Fruit fly (Drosophila melanogaster) whole organism, embryonic: ENCODE data around the gene CG42535.

Experiments used
- Adf1 ChIP-seq: fragments of 200-800 bp; sonication (Bioruptor generic); IDR thresholded peaks from 2 replicates; pipeline ENCODE4 v1.3.6; 2022; ENCODE audit warnings: missing biosample characterization, missing genetic modification characterization
- Atf3 ChIP-seq: fragments of 200-800 bp; sonication (Bioruptor generic); optimal IDR thresholded peaks from 3 replicates; lab custom pipeline; 2016; ENCODE audit warnings: missing biosample characterization, missing genetic modification characterization
- B-H2 ChIP-seq: fragments of 200-800 bp; sonication (Bioruptor generic); optimal IDR thresholded peaks from 2 replicates; lab custom pipeline; 2018; ENCODE audit warnings: missing biosample characterization, mild to moderate bottlenecking, missing genetic modification characterization
- Bdp1 ChIP-seq: fragments of 200-800 bp; sonication (Bioruptor generic); optimal IDR thresholded peaks from 3 replicates; lab custom pipeline; 2016; ENCODE audit warnings: missing biosample characterization, missing genetic modification characterization
- CG10543 ChIP-seq: fragments of 200-800 bp; sonication (Bioruptor generic); optimal IDR thresholded peaks from 3 replicates; lab custom pipeline; 2017; ENCODE audit warnings: missing biosample characterization, mild to moderate bottlenecking, missing genetic modification characterization, moderate library complexity
- CG10654 ChIP-seq: fragments of 200-800 bp; sonication (Bioruptor generic); optimal IDR thresholded peaks from 2 replicates; lab custom pipeline; 2016; ENCODE audit warnings: missing biosample characterization, missing genetic modification characterization
- CG11560 ChIP-seq: fragments of 200-800 bp; sonication (Bioruptor generic); IDR thresholded peaks from 3 replicates; pipeline ENCODE4 v1.3.6; 2022; ENCODE audit warnings: missing biosample characterization, missing genetic modification characterization
- CG12071 ChIP-seq: fragments of 200-800 bp; sonication (Bioruptor generic); optimal IDR thresholded peaks from 3 replicates; lab custom pipeline; 2018; ENCODE audit warnings: missing biosample characterization, mild to moderate bottlenecking, missing genetic modification characterization
- CG12769 ChIP-seq: fragments of 200-800 bp; sonication (Bioruptor generic); optimal IDR thresholded peaks from 2 replicates; lab custom pipeline; 2019; ENCODE audit warnings: missing biosample characterization, mild to moderate bottlenecking, missing genetic modification characterization, moderate library complexity
- CG14860 ChIP-seq: fragments of 200-800 bp; sonication (Bioruptor generic); IDR thresholded peaks from 3 replicates; pipeline ENCODE4 v1.3.6; 2022; ENCODE audit warnings: missing biosample characterization, missing genetic modification characterization; ENCODE audit not compliant: partially characterized antibody
- CG15479 ChIP-seq: fragments of 200-800 bp; sonication (Bioruptor generic); optimal IDR thresholded peaks from 3 replicates; lab custom pipeline; 2019; ENCODE audit warnings: missing biosample characterization, mild to moderate bottlenecking, missing genetic modification characterization, moderate library complexity
- CG1647 ChIP-seq: fragments of 200-800 bp; sonication (Bioruptor generic); optimal IDR thresholded peaks from 3 replicates; lab custom pipeline; 2016; ENCODE audit warnings: missing biosample characterization, missing genetic modification characterization
- CG1832 ChIP-seq: fragments of 200-800 bp; sonication (Bioruptor generic); optimal IDR thresholded peaks from 2 replicates; lab custom pipeline; 2017; ENCODE audit warnings: missing biosample characterization, mild to moderate bottlenecking, missing genetic modification characterization, inconsistent platforms
- CG31388 ChIP-seq: fragments of 200-800 bp; sonication (Bioruptor generic); optimal IDR thresholded peaks from 2 replicates; lab custom pipeline; 2016; ENCODE audit warnings: missing biosample characterization, missing genetic modification characterization
- CG33557 ChIP-seq: fragments of 200-800 bp; sonication (Bioruptor generic); optimal IDR thresholded peaks from 2 replicates; lab custom pipeline; 2019; ENCODE audit warnings: missing biosample characterization, mild to moderate bottlenecking, missing genetic modification characterization, moderate library complexity
- CG34422 ChIP-seq: fragments of 200-800 bp; sonication (Bioruptor generic); IDR thresholded peaks from 3 replicates; pipeline ENCODE4 v1.3.6; 2022; ENCODE audit warnings: missing biosample characterization, missing genetic modification characterization
- CG3847 ChIP-seq: fragments of 200-800 bp; sonication (Bioruptor generic); IDR thresholded peaks from 2 replicates; pipeline ENCODE4 v1.3.6; 2022; ENCODE audit warnings: missing biosample characterization, missing genetic modification characterization
- CG4820 ChIP-seq: fragments of 200-800 bp; sonication (Bioruptor generic); optimal IDR thresholded peaks from 3 replicates; lab custom pipeline; 2016; ENCODE audit warnings: missing biosample characterization, missing genetic modification characterization
- CG7928 ChIP-seq: fragments of 200-800 bp; sonication (Bioruptor generic); optimal IDR thresholded peaks from 2 replicates; lab custom pipeline; 2017; ENCODE audit warnings: missing biosample characterization, mild to moderate bottlenecking, missing genetic modification characterization
- CrebB ChIP-seq: fragments of 200-800 bp; sonication (Bioruptor generic); optimal IDR thresholded peaks from 3 replicates; lab custom pipeline; 2018; ENCODE audit warnings: missing biosample characterization, mild to moderate bottlenecking, missing genetic modification characterization
- Ets97D ChIP-seq: fragments of 200-800 bp; sonication (Bioruptor generic); optimal IDR thresholded peaks from 3 replicates; lab custom pipeline; 2016; ENCODE audit warnings: missing biosample characterization, missing genetic modification characterization
- Mrtf ChIP-seq: fragments of 200-800 bp; sonication (Bioruptor generic); IDR thresholded peaks from 3 replicates; pipeline ENCODE4 v1.3.6; 2022; ENCODE audit warnings: missing biosample characterization, missing genetic modification characterization
- Nf-YA ChIP-seq: fragments of 200-800 bp; sonication (Bioruptor generic); IDR thresholded peaks from 2 replicates; pipeline ENCODE4 v1.3.6; 2022; ENCODE audit warnings: missing biosample characterization, missing genetic modification characterization
- Nf-YC ChIP-seq: fragments of 200-800 bp; optimal IDR thresholded peaks from 3 replicates; lab custom pipeline; 2019; ENCODE audit warnings: missing biosample characterization, mild to moderate bottlenecking, missing genetic modification characterization, moderate library complexity
- Spps ChIP-seq: fragments of 200-800 bp; sonication (Bioruptor generic); optimal IDR thresholded peaks from 2 replicates; lab custom pipeline; 2018; ENCODE audit warnings: missing biosample characterization, mild to moderate bottlenecking, missing genetic modification characterization
- al ChIP-seq: fragments of 200-800 bp; sonication (Bioruptor generic); IDR thresholded peaks from 2 replicates; pipeline ENCODE4 v1.3.6; 2022; ENCODE audit warnings: missing biosample characterization, missing genetic modification characterization
- ase ChIP-seq: fragments of 200-800 bp; sonication (Bioruptor generic); IDR thresholded peaks from 3 replicates; pipeline ENCODE4 v1.3.6; 2022; ENCODE audit warnings: missing biosample characterization, missing genetic modification characterization
- bbx ChIP-seq: fragments of 200-800 bp; sonication (Bioruptor generic); IDR thresholded peaks from 2 replicates; pipeline ENCODE4 v1.3.6; 2022; ENCODE audit warnings: missing biosample characterization, missing genetic modification characterization; ENCODE audit not compliant: partially characterized antibody
- chn ChIP-seq: fragments of 200-800 bp; sonication (Bioruptor generic); optimal IDR thresholded peaks from 2 replicates; lab custom pipeline; 2016; ENCODE audit warnings: missing biosample characterization, missing genetic modification characterization
- crc ChIP-seq: fragments of 200-800 bp; sonication (Bioruptor generic); optimal IDR thresholded peaks from 2 replicates; lab custom pipeline; 2016; ENCODE audit warnings: missing biosample characterization, missing genetic modification characterization
- danr ChIP-seq: fragments of 200-800 bp; sonication (Bioruptor generic); IDR thresholded peaks from 2 replicates; pipeline ENCODE4 v1.3.6; 2022; ENCODE audit warnings: missing biosample characterization, missing genetic modification characterization
- dimm ChIP-seq: fragments of 200-800 bp; sonication (Bioruptor generic); IDR thresholded peaks from 2 replicates; pipeline ENCODE4 v1.3.6; 2022; ENCODE audit warnings: missing biosample characterization, missing genetic modification characterization
- dm ChIP-seq: fragments of 200-800 bp; sonication (Bioruptor generic); optimal IDR thresholded peaks from 3 replicates; lab custom pipeline; 2016; ENCODE audit warnings: missing biosample characterization, missing genetic modification characterization
- gce ChIP-seq: fragments of 200-800 bp; sonication (Bioruptor generic); IDR thresholded peaks from 3 replicates; pipeline ENCODE4 v1.3.6; 2022; ENCODE audit warnings: missing biosample characterization, missing genetic modification characterization
- hth ChIP-seq: fragments of >200 bp; optimal IDR thresholded peaks from 2 replicates; lab custom pipeline; 2017; ENCODE audit warnings: inconsistent platforms
- oc ChIP-seq: fragments of 200-800 bp; sonication (Bioruptor generic); optimal IDR thresholded peaks from 2 replicates; lab custom pipeline; 2018; ENCODE audit warnings: missing biosample characterization, mild to moderate bottlenecking, missing genetic modification characterization, moderate library complexity
- psq ChIP-seq: fragments of 200-800 bp; sonication (Bioruptor generic); optimal IDR thresholded peaks from 2 replicates; lab custom pipeline; 2017; ENCODE audit warnings: missing biosample characterization, missing genetic modification characterization
- rib ChIP-seq: fragments of 200-800 bp; sonication (Bioruptor generic); IDR thresholded peaks from 2 replicates; pipeline ENCODE4 v1.3.6; 2022; ENCODE audit warnings: missing biosample characterization, missing genetic modification characterization
- scrt ChIP-seq: fragments of 200-800 bp; sonication (Bioruptor generic); optimal IDR thresholded peaks from 2 replicates; lab custom pipeline; 2018; ENCODE audit warnings: missing biosample characterization, mild to moderate bottlenecking, missing genetic modification characterization, moderate library complexity
- seq ChIP-seq: fragments of 200-800 bp; sonication (Bioruptor generic); IDR thresholded peaks from 2 replicates; pipeline ENCODE4 v1.3.6; 2022; ENCODE audit warnings: missing biosample characterization, missing genetic modification characterization
- sima ChIP-seq: fragments of 200-800 bp; sonication (Bioruptor generic); optimal IDR thresholded peaks from 2 replicates; lab custom pipeline; 2016; ENCODE audit warnings: missing biosample characterization, missing genetic modification characterization
- slp2 ChIP-seq: fragments of 200-800 bp; sonication (Bioruptor generic); optimal IDR thresholded peaks from 2 replicates; lab custom pipeline; 2016; ENCODE audit warnings: missing biosample characterization, missing genetic modification characterization
- sna ChIP-seq: fragments of 200-800 bp; sonication (Bioruptor generic); IDR thresholded peaks from 2 replicates; pipeline ENCODE4 v1.3.6; 2022; ENCODE audit warnings: missing biosample characterization, missing genetic modification characterization; ENCODE audit not compliant: partially characterized antibody
- ssp ChIP-seq: fragments of 200-800 bp; sonication (Bioruptor generic); IDR thresholded peaks from 2 replicates; pipeline ENCODE4 v1.3.6; 2022; ENCODE audit warnings: missing biosample characterization, missing genetic modification characterization
- tap ChIP-seq: fragments of 200-800 bp; optimal IDR thresholded peaks from 3 replicates; lab custom pipeline; 2019; ENCODE audit warnings: missing biosample characterization, mild to moderate bottlenecking, missing genetic modification characterization, moderate library complexity
- vnd ChIP-seq: fragments of 200-800 bp; sonication (Bioruptor generic); IDR thresholded peaks from 3 replicates; pipeline ENCODE4 v1.3.6; 2022; ENCODE audit warnings: missing biosample characterization, missing genetic modification characterization; ENCODE audit not compliant: partially characterized antibody
- wdn ChIP-seq: fragments of 200-800 bp; sonication (Bioruptor generic); IDR thresholded peaks from 2 replicates; pipeline ENCODE4 v1.3.6; 2022; ENCODE audit warnings: missing biosample characterization, missing genetic modification characterization
- wor ChIP-seq: fragments of 200-800 bp; sonication (Bioruptor generic); IDR thresholded peaks from 2 replicates; pipeline ENCODE4 v1.3.6; 2022; ENCODE audit warnings: missing biosample characterization, missing genetic modification characterization
- zf30C ChIP-seq: fragments of 200-800 bp; sonication (Bioruptor generic); optimal IDR thresholded peaks from 3 replicates; lab custom pipeline; 2018; ENCODE audit warnings: missing biosample characterization, mild to moderate bottlenecking, missing genetic modification characterization

The CG42535 gene

dm6 chr3L:10666511-10667003, 35.8 kb upstream of the CG42535 start (continued):
- no peak for TF ChIP-seq tap
- no peak for TF ChIP-seq Mrtf (GFP tag; lab: Robert Waterston, UW)
- TF ChIP-seq CG15479 (GFP tag; lab: Kevin White, UChicago), result peak; percentile 12
- TF ChIP-seq bbx (GFP tag; lab: Robert Waterston, UW), result no peak
- no peak for TF ChIP-seq dimm (GFP tag; lab: Robert Waterston, UW)

- TF ChIP-seq wdn (GFP tag; lab: Robert Waterston, UW) (peak; percentile 57; the same call in 1 of the 2 replicates), chn (GFP tag; lab: Kevin White, UChicago) (peak; percentile 89), ssp (GFP tag; lab: Robert Waterston, UW) (peak; percentile 78), sna (GFP tag; lab: Robert Waterston, UW) (no peak), CG1832 (GFP tag; lab: Kevin White, UChicago) (no peak), hth (lab: Kevin White, UChicago) (no peak), CrebB (peak; percentile 96), seq (GFP tag; lab: Robert Waterston, UW) (peak; percentile 96), dm (GFP tag; lab: Kevin White, UChicago) (peak; percentile 71), CG34422 (GFP tag; lab: Robert Waterston, UW) (peak; percentile 89), CG14860 (GFP tag; lab: Robert Waterston, UW) (no peak), CG4820 (GFP tag; lab: Kevin White, UChicago) (peak; percentile 94), gce (peak; percentile 89), scrt (GFP tag; lab: Kevin White, UChicago) (peak; percentile 95), Nf-YA (GFP tag; lab: Robert Waterston, UW) (peak; percentile 65), wor (GFP tag; lab: Robert Waterston, UW) (peak; percentile 91), sima (GFP tag; lab: Kevin White, UChicago) (peak; percentile 56), CG11560 (tag; lab: Robert Waterston, UW) (peak; percentile 73; the same call in 2 of the 3 replicates), Atf3 (GFP tag; lab: Kevin White, UChicago) (peak; percentile 78), B-H2 (GFP tag; lab: Kevin White, UChicago) (peak; percentile 78), CG12769 (tag; lab: Kevin White, UChicago) (peak; percentile 92), crc (GFP tag; lab: Kevin White, UChicago) (peak; percentile 65), CG10543 (GFP tag; lab: Kevin White, UChicago) (peak; percentile 97), CG33557 (GFP tag; lab: Kevin White, UChicago) (peak; percentile 99), Ets97D (GFP tag; lab: Kevin White, UChicago) (peak; percentile 65), Adf1 (GFP tag; lab: Robert Waterston, UW) (peak; percentile 85), CG3847 (GFP tag; lab: Robert Waterston, UW) (peak; percentile 91), Bdp1 (GFP tag; lab: Kevin White, UChicago) (peak; percentile 72), CG31388 (GFP tag; lab: Kevin White, UChicago) (peak; percentile 68), Nf-YC (tag; lab: Kevin White, UChicago) (peak; percentile 93), CG7928 (GFP tag; lab: Kevin White, UChicago) (peak; percentile 75), zf30C (GFP tag; lab: Kevin White, UChicago) (no peak), ase (GFP tag; lab: Robert Waterston, UW) (peak; percentile 85; the same call in 2 of the 3 replicates), al (GFP tag; lab: Robert Waterston, UW) (peak; percentile 86), vnd (GFP tag; lab: Robert Waterston, UW) (no peak), CG12071 (peak; percentile 94), rib (GFP tag; lab: Robert Waterston, UW) (no peak), CG1647 (GFP tag; lab: Kevin White, UChicago) (peak; percentile 78), oc (tag; lab: Kevin White, UChicago) (peak; percentile 96), Spps (peak; percentile 97), danr (GFP tag; lab: Robert Waterston, UW) (peak; percentile 90), slp2 (GFP tag; lab: Kevin White, UChicago) (peak; percentile 76), psq (GFP tag; lab: Kevin White, UChicago) (peak; percentile 68), CG10654 (GFP tag; lab: Kevin White, UChicago) (peak; percentile 89)
Observed at dm6 chr3L:10665433-10666150, 34.9 kb upstream of the CG42535 start.
